Worm (Caenorhabditis elegans): ENCODE measurements around the gene thoc-2.

thoc-2 gene

DNA sequence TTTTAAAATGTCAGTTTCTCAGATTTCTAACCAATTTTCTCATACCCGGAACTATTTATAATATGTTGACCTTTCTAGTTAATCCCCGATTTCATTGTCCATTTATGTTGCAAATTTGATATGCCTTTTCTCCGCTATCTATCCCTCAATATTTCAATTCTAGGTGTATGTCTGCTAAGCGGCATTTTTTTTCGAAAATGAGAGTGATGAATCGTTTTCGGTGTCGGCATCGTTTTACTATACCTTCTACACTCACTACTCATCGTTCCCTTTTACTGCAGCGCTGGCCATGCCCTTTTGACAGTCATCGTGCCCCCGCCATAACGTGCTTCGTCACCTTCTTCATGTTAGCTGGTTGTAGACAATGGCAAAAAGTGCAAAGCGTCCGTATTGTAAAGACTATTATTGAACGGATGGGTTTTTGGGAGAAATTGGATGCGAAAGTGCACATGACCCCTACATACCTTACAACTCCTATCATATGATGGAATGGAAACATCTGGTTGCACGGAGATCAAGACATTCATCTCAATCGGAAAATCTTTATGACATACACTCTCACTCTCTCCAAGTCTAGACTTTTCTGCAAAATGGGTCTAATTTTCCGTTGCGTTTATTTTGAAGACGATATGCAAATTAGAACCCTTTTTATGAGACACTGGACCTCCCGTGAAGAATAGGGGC is 8.5 kb upstream of the thoc-2 start:
- no peak for TF ChIP-seq unc-62 (GFP tag; optimal IDR thresholded peaks at IDR 0.05)
- no peak for TF ChIP-seq nhr-28 (tag; optimal IDR thresholded peaks at IDR 0.05)
- no peak for TF ChIP-seq hlh-1 (tag; optimal IDR thresholded peaks at IDR 0.05)
- no peak for TF ChIP-seq nhr-237 (tag; optimal IDR thresholded peaks at IDR 0.05)
- TF ChIP-seq unc-39 (tag; optimal IDR thresholded peaks at IDR 0.05), result no peak
- TF ChIP-seq ztf-11 (tag; optimal IDR thresholded peaks at IDR 0.05), result no peak
- TF ChIP-seq ham-2 (GFP tag; optimal IDR thresholded peaks at IDR 0.05), result no peak
- no peak for TF ChIP-seq ceh-39 (tag; optimal IDR thresholded peaks at IDR 0.05)
- TF ChIP-seq snpc-4 (tag; optimal IDR thresholded peaks at IDR 0.05), result no peak
- no peak for TF ChIP-seq ces-1 (GFP tag; optimal IDR thresholded peaks at IDR 0.05)
- no peak for TF ChIP-seq sem-2 (GFP tag; optimal IDR thresholded peaks at IDR 0.05)
- no peak for TF ChIP-seq pha-4 (tag; optimal IDR thresholded peaks at IDR 0.05)
- TF ChIP-seq elt-1 (tag; optimal IDR thresholded peaks at IDR 0.05; ENCODE audit: borderline replicate concordance, insufficient read depth), result no peak
- no peak for TF ChIP-seq nhr-12 (tag; optimal IDR thresholded peaks at IDR 0.05)
- no peak for TF ChIP-seq mep-1 (tag; optimal IDR thresholded peaks at IDR 0.05)
- no peak for TF ChIP-seq mls-2 (tag; optimal IDR thresholded peaks at IDR 0.05)
- no peak for TF ChIP-seq cnd-1 (tag; optimal IDR thresholded peaks at IDR 0.05)
- TF ChIP-seq elt-3 (tag; optimal IDR thresholded peaks at IDR 0.05), result no peak
- TF ChIP-seq nhr-2 (tag; optimal IDR thresholded peaks at IDR 0.05), result no peak
- TF ChIP-seq ceh-83 (GFP tag; optimal IDR thresholded peaks at IDR 0.05), result no peak

DNA sequence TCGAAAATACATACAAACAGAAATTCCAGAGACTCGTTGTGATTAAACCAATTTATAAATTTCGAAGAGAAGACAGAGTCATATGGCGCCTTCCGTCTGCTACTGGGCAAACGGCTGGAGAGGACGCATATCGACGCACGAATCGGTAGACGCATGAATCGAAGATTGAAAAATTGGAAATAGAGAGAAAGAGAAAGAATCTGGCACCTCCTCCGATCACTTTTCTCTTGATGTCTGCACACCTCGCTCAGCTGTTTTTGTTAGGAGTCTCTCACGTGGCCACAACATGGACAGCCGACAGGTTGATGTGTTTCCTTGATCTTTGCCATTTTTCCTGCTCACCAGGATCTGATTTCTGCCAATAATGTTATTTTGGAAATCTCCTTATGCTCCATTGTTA is 7.7 kb upstream of the thoc-2 start:
- no peak for TF ChIP-seq nhr-28 (tag; optimal IDR thresholded peaks at IDR 0.05)
- TF ChIP-seq flh-1 (GFP tag; optimal IDR thresholded peaks at IDR 0.05), result no peak
- TF ChIP-seq blmp-1 (tag; optimal IDR thresholded peaks at IDR 0.05), result no peak
- no peak for TF ChIP-seq hlh-1 (tag; optimal IDR thresholded peaks at IDR 0.05)
- no peak for TF ChIP-seq ceh-39 (tag; optimal IDR thresholded peaks at IDR 0.05)
- TF ChIP-seq ztf-11 (tag; optimal IDR thresholded peaks at IDR 0.05), result no peak
- no peak for TF ChIP-seq nhr-76 (tag; optimal IDR thresholded peaks at IDR 0.05)
- TF ChIP-seq lsy-2 (tag; optimal IDR thresholded peaks at IDR 0.05), result no peak
- no peak for TF ChIP-seq elt-1 (tag; optimal IDR thresholded peaks at IDR 0.05; ENCODE audit: borderline replicate concordance, insufficient read depth)
- no peak for TF ChIP-seq M03D4.4 (tag; optimal IDR thresholded peaks at IDR 0.05)

DNA sequence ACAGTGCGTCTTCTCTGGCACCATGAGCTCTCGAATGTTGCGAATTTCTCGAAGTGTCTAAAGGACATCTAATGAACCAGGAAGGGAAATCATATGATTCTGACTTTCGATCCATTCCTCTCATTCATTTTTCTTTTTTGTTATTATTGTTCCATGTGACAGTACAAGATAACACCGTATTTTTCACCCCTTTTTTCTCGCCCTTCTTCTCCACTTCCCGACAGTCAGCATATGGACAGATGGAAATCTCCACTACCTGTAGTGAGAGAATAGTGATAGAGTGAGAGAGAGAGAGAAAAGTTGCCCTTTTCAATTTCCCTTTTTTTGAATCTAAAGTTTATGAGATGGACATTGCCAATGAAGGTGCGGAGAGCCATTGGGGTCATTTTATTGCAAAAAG is 7.0 kb upstream of the thoc-2 start:
- no peak for TF ChIP-seq nhr-12 (tag; optimal IDR thresholded peaks at IDR 0.05)
- no peak for TF ChIP-seq ceh-43 (GFP tag; optimal IDR thresholded peaks at IDR 0.05)
- TF ChIP-seq mls-2 (tag; optimal IDR thresholded peaks at IDR 0.05), result no peak
- TF ChIP-seq unc-120 (tag; optimal IDR thresholded peaks at IDR 0.05; ENCODE audit: poor library complexity, severe bottlenecking), result no peak
- TF ChIP-seq elt-1 (tag; optimal IDR thresholded peaks at IDR 0.05; ENCODE audit: borderline replicate concordance, insufficient read depth), result no peak
- no peak for TF ChIP-seq hlh-1 (tag; optimal IDR thresholded peaks at IDR 0.05)

DNA sequence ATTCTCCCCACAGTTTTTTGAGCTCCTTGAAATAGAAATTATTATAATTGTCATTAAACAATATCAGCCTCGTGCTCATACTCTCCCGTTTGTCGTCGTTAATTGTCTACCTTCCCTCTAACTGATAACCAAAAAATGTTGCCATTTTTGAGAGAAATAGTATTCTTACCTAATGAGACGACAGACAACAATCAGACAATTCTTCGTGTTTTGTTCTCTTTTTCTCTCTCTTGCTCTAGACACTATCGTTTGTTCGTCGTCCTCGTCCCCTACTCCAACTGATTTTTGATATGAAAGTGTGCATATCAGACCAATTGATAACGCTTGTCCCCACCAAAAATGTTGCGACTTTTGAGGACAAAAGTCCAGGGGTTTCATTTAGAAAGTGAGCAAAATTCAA is 6.3 kb upstream of the thoc-2 start:
- TF ChIP-seq lin-13 (tag; optimal IDR thresholded peaks at IDR 0.05) (no peak), bed-3 (GFP tag; optimal IDR thresholded peaks at IDR 0.05) (no peak), pha-4 (tag; optimal IDR thresholded peaks at IDR 0.05) (no peak), snpc-4 (tag; optimal IDR thresholded peaks at IDR 0.05) (no peak), flh-1 (GFP tag; optimal IDR thresholded peaks at IDR 0.05) (no peak), ztf-11 (tag; optimal IDR thresholded peaks at IDR 0.05) (no peak), lin-32 (GFP tag; optimal IDR thresholded peaks at IDR 0.05) (no peak), nhr-76 (tag; optimal IDR thresholded peaks at IDR 0.05) (no peak)

DNA sequence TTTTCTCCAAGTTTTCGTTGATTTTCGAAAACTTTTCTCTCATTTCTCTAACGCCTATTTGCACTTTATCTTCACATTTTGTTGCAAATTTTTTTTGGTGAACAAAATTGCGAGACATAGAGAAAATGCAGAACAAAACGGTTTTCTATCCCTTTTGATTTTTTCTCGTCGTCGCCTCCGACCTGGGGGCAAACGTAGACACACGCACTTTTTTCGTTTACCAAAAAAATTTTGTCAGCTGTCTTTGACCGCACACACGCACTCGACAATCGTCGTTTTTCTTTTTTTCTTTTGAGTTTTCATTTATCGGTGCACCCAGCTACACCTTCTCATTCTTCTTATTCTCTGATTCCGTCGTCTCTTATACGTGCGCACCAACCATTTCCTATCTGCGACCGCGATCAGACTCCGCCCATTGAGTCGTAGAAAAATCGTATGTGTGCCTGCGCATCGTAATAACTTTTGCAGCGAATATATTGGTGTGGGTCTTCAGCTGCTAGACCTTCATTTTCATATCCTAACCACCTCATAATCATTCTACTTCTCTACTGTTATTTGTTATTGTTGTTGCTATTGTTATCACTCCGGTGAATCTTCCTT is 5.4 kb upstream of the thoc-2 start:
- TF ChIP-seq unc-120 (tag; optimal IDR thresholded peaks at IDR 0.05; ENCODE audit: poor library complexity, severe bottlenecking) (no peak), elt-1 (tag; optimal IDR thresholded peaks at IDR 0.05; ENCODE audit: borderline replicate concordance, insufficient read depth) (peak; percentile 30)
